Fruit fly (Drosophila melanogaster): ENCODE results near the gene CG8578.

The CG8578 gene

dm6 chrX:15869843-15870242 is 25.6 kb downstream of the CG8578 start, which contains the start of gene CG16952 (continued):
- TF ChIP-seq CG4404 (GFP tag; IDR thresholded peaks at IDR 0.05) (no peak), CG14710 (tag; optimal IDR thresholded peaks at IDR 0.05) (peak; percentile 57), sug (tag; optimal IDR thresholded peaks at IDR 0.05) (no peak), CG7271 (tag; optimal IDR thresholded peaks at IDR 0.05) (no peak), nom (GFP tag; optimal IDR thresholded peaks at IDR 0.05) (no peak), mam (GFP tag; optimal IDR thresholded peaks at IDR 0.05) (no peak), repo (GFP tag; optimal IDR thresholded peaks at IDR 0.05) (no peak), Ets97D (GFP tag; optimal IDR thresholded peaks at IDR 0.05) (peak; percentile 51), CG18619 (GFP tag; optimal IDR thresholded peaks at IDR 0.05) (no peak), pan (optimal IDR thresholded peaks at IDR 0.05) (no peak), pan (GFP tag; optimal IDR thresholded peaks at IDR 0.05 in 1 of 2, IDR thresholded peaks at IDR 0.05 in 1 of 2) (no peak), Nf-YA (GFP tag; IDR thresholded peaks at IDR 0.05) (no peak), CG15514 (GFP tag; optimal IDR thresholded peaks at IDR 0.05) (peak; percentile 53), Ets65A (GFP tag) (no peak), cwo (GFP tag; optimal IDR thresholded peaks at IDR 0.05) (no peak), tgo (GFP tag; IDR thresholded peaks at IDR 0.05) (no peak), Fer3 (tag; optimal IDR thresholded peaks at IDR 0.05) (no peak), Xrp1 (GFP tag; IDR thresholded peaks at IDR 0.05) (no peak), CG33557 (GFP tag; optimal IDR thresholded peaks at IDR 0.05) (no peak), Sry-β (GFP tag; optimal IDR thresholded peaks at IDR 0.05) (no peak), stwl (tag; optimal IDR thresholded peaks at IDR 0.05) (peak; percentile 76), corto (GFP tag; optimal IDR thresholded peaks at IDR 0.05) (no peak), CG30020 (tag; optimal IDR thresholded peaks at IDR 0.05) (peak; percentile 92), row (GFP tag; IDR thresholded peaks at IDR 0.05) (peak; percentile 59; the same call in 2 of the 3 replicates), Atf6 (GFP tag; IDR thresholded peaks at IDR 0.05) (no peak), Hr39 (optimal IDR thresholded peaks at IDR 0.05) (no peak), CG7745 (tag; optimal IDR thresholded peaks at IDR 0.05) (no peak), CG12942 (GFP tag; optimal IDR thresholded peaks at IDR 0.05) (no peak), hbn (GFP tag; IDR thresholded peaks at IDR 0.05; ENCODE audit: partially characterized antibody) (peak; percentile 83), Ravus (GFP tag; IDR thresholded peaks at IDR 0.05) (no peak), bbx (GFP tag; IDR thresholded peaks at IDR 0.05; ENCODE audit: partially characterized antibody) (peak; percentile 70)

DNA sequence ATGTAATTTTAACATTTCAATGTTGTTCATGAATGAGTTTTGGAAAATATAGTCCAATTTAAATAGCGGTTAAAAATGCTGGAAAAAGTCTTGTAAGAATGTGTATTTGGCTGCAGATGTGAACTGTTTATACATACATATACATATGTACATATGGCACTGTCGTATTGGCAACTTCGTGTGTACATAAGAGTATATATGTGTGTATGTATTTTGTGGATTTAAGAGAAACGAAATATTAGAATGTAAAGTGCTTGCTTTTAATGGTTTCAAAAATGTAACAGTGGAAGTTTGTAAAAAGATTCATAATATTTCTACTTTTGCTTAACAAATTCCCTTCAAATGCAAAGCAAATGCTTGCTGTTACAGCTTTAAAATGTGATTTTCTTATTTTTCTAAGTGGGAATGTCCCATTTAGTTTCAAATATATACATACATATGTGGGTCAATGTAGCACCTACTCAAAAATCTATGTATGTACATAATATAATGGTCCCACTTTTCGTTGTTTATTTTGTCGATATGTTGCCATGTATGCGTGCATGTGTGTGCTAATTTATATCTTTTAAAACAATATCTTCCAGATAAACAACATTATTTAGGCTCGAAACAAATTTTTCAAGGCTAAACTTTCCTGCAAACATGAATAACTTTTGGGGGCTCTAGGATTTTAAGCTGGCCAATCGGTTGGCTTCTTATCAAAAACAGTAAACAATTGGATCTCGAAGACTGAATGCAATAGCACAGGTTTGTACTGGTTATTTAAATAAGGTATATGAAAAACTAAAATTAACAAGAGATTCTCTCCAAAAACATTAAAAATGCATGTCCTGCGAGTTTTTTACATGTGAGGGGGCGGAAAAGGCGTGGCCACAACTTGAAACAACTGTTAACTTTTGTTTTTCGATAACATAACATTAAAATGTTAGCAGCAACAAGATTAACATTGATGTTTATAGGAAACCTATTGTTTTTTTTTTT is 26.8 kb downstream of the CG8578 start:
- TF ChIP-seq ci (GFP tag; IDR thresholded peaks at IDR 0.05) (no peak), mirr (GFP tag; optimal IDR thresholded peaks at IDR 0.05) (peak; percentile 93), seq (GFP tag; IDR thresholded peaks at IDR 0.05) (peak; percentile 69; the same call in 1 of the 2 replicates), yki (optimal IDR thresholded peaks at IDR 0.05) (no peak), CG15514 (GFP tag; optimal IDR thresholded peaks at IDR 0.05) (peak; percentile 78), grau (tag; optimal IDR thresholded peaks at IDR 0.05) (no peak), z (GFP tag; IDR thresholded peaks at IDR 0.05) (no peak), CG12155 (GFP tag; optimal IDR thresholded peaks at IDR 0.05) (peak; percentile 10), bowl (GFP tag; IDR thresholded peaks at IDR 0.05) (no peak), CG8765 (GFP tag; IDR thresholded peaks at IDR 0.05) (no peak), CG8944 (GFP tag; optimal IDR thresholded peaks at IDR 0.05) (no peak), slp2 (GFP tag; optimal IDR thresholded peaks at IDR 0.05) (no peak), CG17802 (tag; optimal IDR thresholded peaks at IDR 0.05) (no peak), btn (GFP tag; optimal IDR thresholded peaks at IDR 0.05) (no peak), gfzf (GFP tag; optimal IDR thresholded peaks at IDR 0.05) (no peak), CG1832 (GFP tag; optimal IDR thresholded peaks at IDR 0.05) (no peak), CG30020 (tag; optimal IDR thresholded peaks at IDR 0.05) (peak; percentile 68), CG6689 (GFP tag; IDR thresholded peaks at IDR 0.05) (no peak), dpn (GFP tag; optimal IDR thresholded peaks at IDR 0.05) (peak in 1 of 2 experiments; percentile 58), abd-A (tag; optimal IDR thresholded peaks at IDR 0.05) (no peak), ab (GFP tag; optimal IDR thresholded peaks at IDR 0.05) (no peak), dmrt99B (tag; optimal IDR thresholded peaks at IDR 0.05) (no peak)

Measured in whole organism, embryonic.